Fruit fly (Drosophila melanogaster): ENCODE data around the gene CG9592.

CG9592 gene

DNA sequence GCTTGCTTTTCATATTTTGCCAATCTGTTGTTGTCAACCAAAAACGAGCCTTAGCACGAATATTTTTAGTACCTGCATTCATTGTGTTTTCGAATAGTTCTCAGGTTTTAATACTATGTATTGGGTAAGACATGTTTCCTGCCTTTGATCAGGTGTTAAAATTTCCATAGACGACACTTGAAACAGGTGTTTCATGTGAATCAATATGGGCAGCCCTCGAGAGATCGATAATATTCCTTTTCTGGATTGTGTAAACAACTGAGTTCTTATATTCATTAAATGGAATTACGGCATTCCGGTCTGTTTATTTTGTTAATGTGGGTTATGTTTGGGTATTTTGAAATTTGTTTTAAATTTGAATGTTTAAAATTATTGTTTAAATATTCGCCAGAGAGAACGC is 31.6 kb downstream of the CG9592 start (continued):
- TF ChIP-seq Sox100B (GFP tag; optimal IDR thresholded peaks at IDR 0.05), result peak; percentile 1
- no peak for TF ChIP-seq sima (GFP tag; optimal IDR thresholded peaks at IDR 0.05)
- no peak for TF ChIP-seq Ptx1 (GFP tag; IDR thresholded peaks at IDR 0.05)
- TF ChIP-seq Tbp (GFP tag; optimal IDR thresholded peaks at IDR 0.05), result no peak
- no peak for TF ChIP-seq Ada2b (GFP tag; IDR thresholded peaks at IDR 0.05)
- no peak for TF ChIP-seq oc (tag; optimal IDR thresholded peaks at IDR 0.05)
- TF ChIP-seq stwl (tag; optimal IDR thresholded peaks at IDR 0.05), result no peak
- no peak for TF ChIP-seq pzg (GFP tag; optimal IDR thresholded peaks at IDR 0.05)
- peak; percentile 34; the same call in 1 of the 2 replicates for TF ChIP-seq onecut (GFP tag; IDR thresholded peaks at IDR 0.05)
- TF ChIP-seq CG2875 (GFP tag; optimal IDR thresholded peaks at IDR 0.05), result no peak
- no peak for TF ChIP-seq CG10147 (GFP tag; optimal IDR thresholded peaks at IDR 0.05)
- no peak for TF ChIP-seq HLH4C (GFP tag; IDR thresholded peaks at IDR 0.05; ENCODE audit: partially characterized antibody)
- TF ChIP-seq sr (GFP tag; IDR thresholded peaks at IDR 0.05), result no peak
- TF ChIP-seq sd (tag; optimal IDR thresholded peaks at IDR 0.05), result peak; percentile 23
- no peak for TF ChIP-seq grn (GFP tag; optimal IDR thresholded peaks at IDR 0.05)
- no peak for TF ChIP-seq her (GFP tag; optimal IDR thresholded peaks at IDR 0.05)
- TF ChIP-seq kay (GFP tag; optimal IDR thresholded peaks at IDR 0.05), result no peak
- TF ChIP-seq CG15269 (tag; optimal IDR thresholded peaks at IDR 0.05), result peak; percentile 12
- TF ChIP-seq CG10209 (GFP tag; optimal IDR thresholded peaks at IDR 0.05), result no peak
- no peak for TF ChIP-seq amos (GFP tag; IDR thresholded peaks at IDR 0.05; ENCODE audit: partially characterized antibody)
- no peak for TF ChIP-seq CG33213 (GFP tag; optimal IDR thresholded peaks at IDR 0.05)
- no peak for TF ChIP-seq ara (GFP tag; IDR thresholded peaks at IDR 0.05)
- TF ChIP-seq tap (tag; optimal IDR thresholded peaks at IDR 0.05), result no peak
- no peak for TF ChIP-seq CrebB (tag; optimal IDR thresholded peaks at IDR 0.05)
- TF ChIP-seq ato (GFP tag; IDR thresholded peaks at IDR 0.05; ENCODE audit: partially characterized antibody), result no peak
- no peak for TF ChIP-seq Chrac-16 (GFP tag; optimal IDR thresholded peaks at IDR 0.05)
- no peak for TF ChIP-seq eyg (GFP tag; optimal IDR thresholded peaks at IDR 0.05)
- TF ChIP-seq D (optimal IDR thresholded peaks at IDR 0.05), result no peak
- no peak for TF ChIP-seq D (GFP tag; optimal IDR thresholded peaks at IDR 0.05)
- no peak for TF ChIP-seq tna (GFP tag; IDR thresholded peaks at IDR 0.05; ENCODE audit: partially characterized antibody)
- TF ChIP-seq crol (GFP tag; IDR thresholded peaks at IDR 0.05), result no peak
- TF ChIP-seq Rfx (GFP tag; IDR thresholded peaks at IDR 0.05), result no peak
- peak; percentile 9 for TF ChIP-seq NK7.1 (GFP tag; optimal IDR thresholded peaks at IDR 0.05)
- no peak for TF ChIP-seq esg (GFP tag; conservative IDR thresholded peaks at IDR 0.05)
- no peak for TF ChIP-seq HLH54F (GFP tag; optimal IDR thresholded peaks at IDR 0.05)
- TF ChIP-seq kni (GFP tag; optimal IDR thresholded peaks at IDR 0.05), result peak; percentile 46
- peak; percentile 36 for TF ChIP-seq wek (GFP tag; optimal IDR thresholded peaks at IDR 0.05)
- TF ChIP-seq CG15479 (GFP tag; optimal IDR thresholded peaks at IDR 0.05), result no peak
- TF ChIP-seq CG3163 (GFP tag; optimal IDR thresholded peaks at IDR 0.05), result no peak
- TF ChIP-seq ems (GFP tag; optimal IDR thresholded peaks at IDR 0.05), result no peak
- no peak for TF ChIP-seq slp2 (GFP tag; optimal IDR thresholded peaks at IDR 0.05)
- TF ChIP-seq CG9797 (GFP tag; optimal IDR thresholded peaks at IDR 0.05), result no peak
- no peak for TF ChIP-seq wdn (GFP tag; IDR thresholded peaks at IDR 0.05)
- TF ChIP-seq jumu (GFP tag; optimal IDR thresholded peaks at IDR 0.05), result no peak
- no peak for TF ChIP-seq twi (tag; optimal IDR thresholded peaks at IDR 0.05)
- TF ChIP-seq CG7786 (GFP tag; optimal IDR thresholded peaks at IDR 0.05), result no peak
- TF ChIP-seq CG16815 (GFP tag; optimal IDR thresholded peaks at IDR 0.05), result no peak
- TF ChIP-seq gro (GFP tag; optimal IDR thresholded peaks at IDR 0.05), result peak; percentile 37
- TF ChIP-seq fd64A (GFP tag; optimal IDR thresholded peaks at IDR 0.05), result no peak
- no peak for TF ChIP-seq HmgD (GFP tag; optimal IDR thresholded peaks at IDR 0.05)
- no peak for TF ChIP-seq ken (GFP tag; IDR thresholded peaks at IDR 0.05)
- TF ChIP-seq cad (GFP tag; optimal IDR thresholded peaks at IDR 0.05), result no peak
- TF ChIP-seq D19A (tag; optimal IDR thresholded peaks at IDR 0.05), result no peak

All from whole organism, embryonic.